Fruit fly (Drosophila melanogaster): ENCODE data around the gene Jarid2.

The Jarid2 gene

dm6 chr3L:9505007-9505712 is 28.3 kb downstream of the Jarid2 start, which contains the start of gene path:
TSS of gene path (minus strand) at chr3L:9505328.
- TF ChIP-seq br (GFP tag; optimal IDR thresholded peaks at IDR 0.05) (no peak), Dfd (GFP tag; optimal IDR thresholded peaks at IDR 0.05) (no peak), pan (optimal IDR thresholded peaks at IDR 0.05) (no peak), rgr (GFP tag; optimal IDR thresholded peaks at IDR 0.05) (peak; percentile 8), jim (GFP tag; optimal IDR thresholded peaks at IDR 0.05) (peak; percentile 37), usp (GFP tag; optimal IDR thresholded peaks at IDR 0.05) (no peak), CrebA (GFP tag; optimal IDR thresholded peaks at IDR 0.05; ENCODE audit: borderline replicate concordance) (no peak), woc (GFP tag; optimal IDR thresholded peaks at IDR 0.05) (peak; percentile 35), HLH106 (tag; optimal IDR thresholded peaks at IDR 0.05) (peak; percentile 58), Rel (GFP tag; optimal IDR thresholded peaks at IDR 0.05) (no peak), Rel (tag; optimal IDR thresholded peaks at IDR 0.05) (peak; percentile 49), GATAd (GFP tag; optimal IDR thresholded peaks at IDR 0.05) (no peak), h (GFP tag; optimal IDR thresholded peaks at IDR 0.05) (no peak), Vsx2 (GFP tag; optimal IDR thresholded peaks at IDR 0.05; ENCODE audit: partially characterized antibody) (no peak), Hr78 (GFP tag; optimal IDR thresholded peaks at IDR 0.05) (no peak), CG9705 (GFP tag; optimal IDR thresholded peaks at IDR 0.05) (no peak), fru (GFP tag; optimal IDR thresholded peaks at IDR 0.05) (peak; percentile 4), Abd-B (GFP tag; optimal IDR thresholded peaks at IDR 0.05) (no peak), Hr83 (GFP tag; optimal IDR thresholded peaks at IDR 0.05; ENCODE audit: poor library complexity, severe bottlenecking) (peak; percentile 65), CG32264 (GFP tag; optimal IDR thresholded peaks at IDR 0.05) (no peak), Hnf4 (GFP tag; optimal IDR thresholded peaks at IDR 0.05) (peak; percentile 39), Sp1 (GFP tag; optimal IDR thresholded peaks at IDR 0.05) (peak; percentile 65), ey (GFP tag; optimal IDR thresholded peaks at IDR 0.05) (no peak), Dif (GFP tag; optimal IDR thresholded peaks at IDR 0.05; ENCODE audit: partially characterized antibody) (peak; percentile 27), sage (GFP tag; optimal IDR thresholded peaks at IDR 0.05) (no peak), Myc (optimal IDR thresholded peaks at IDR 0.05) (peak; percentile 90), dl (GFP tag; optimal IDR thresholded peaks at IDR 0.05; ENCODE audit: insufficient read depth in 1 of 2, partially characterized antibody in 2 of 2) (no peak), sv (GFP tag; optimal IDR thresholded peaks at IDR 0.05) (no peak), dsf (GFP tag; optimal IDR thresholded peaks at IDR 0.05; ENCODE audit: borderline replicate concordance) (no peak), OdsH (GFP tag; optimal IDR thresholded peaks at IDR 0.05) (no peak), Mio (GFP tag; optimal IDR thresholded peaks at IDR 0.05) (no peak), brk (GFP tag; optimal IDR thresholded peaks at IDR 0.05) (no peak), psq (GFP tag; optimal IDR thresholded peaks at IDR 0.05) (no peak), Jra (GFP tag; optimal IDR thresholded peaks at IDR 0.05) (peak; percentile 14), N (GFP tag; optimal IDR thresholded peaks at IDR 0.05) (no peak), tai (GFP tag; optimal IDR thresholded peaks at IDR 0.05) (peak; percentile 42), dmrt93B (GFP tag; optimal IDR thresholded peaks at IDR 0.05) (no peak), lola (GFP tag; optimal IDR thresholded peaks at IDR 0.05) (no peak), foxo (GFP tag; optimal IDR thresholded peaks at IDR 0.05) (peak in 1 of 2 experiments; percentile 27)

DNA sequence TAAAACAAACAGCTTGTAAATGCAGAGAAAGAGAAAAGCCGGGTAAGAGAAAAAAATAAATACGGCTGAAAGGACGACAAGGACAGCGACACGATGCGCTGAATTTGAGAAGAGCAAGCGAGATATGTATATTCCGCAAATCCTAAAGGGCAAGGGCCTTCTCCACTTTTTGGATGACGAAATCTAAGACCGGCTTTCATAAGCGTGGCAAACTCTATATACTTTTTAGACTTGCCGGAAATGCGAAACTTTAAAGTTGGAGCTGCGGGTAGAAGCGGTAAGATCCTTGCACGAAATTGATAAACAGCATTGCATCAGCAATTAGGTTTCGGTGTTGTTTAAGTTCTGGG is 28.9 kb downstream of the Jarid2 start:
- no peak for TF ChIP-seq Dfd (GFP tag; optimal IDR thresholded peaks at IDR 0.05)
- no peak for TF ChIP-seq lola (GFP tag; optimal IDR thresholded peaks at IDR 0.05)
- TF ChIP-seq foxo (GFP tag; optimal IDR thresholded peaks at IDR 0.05), result no peak
- TF ChIP-seq CrebA (GFP tag; optimal IDR thresholded peaks at IDR 0.05; ENCODE audit: borderline replicate concordance), result no peak
- no peak for TF ChIP-seq dmrt93B (GFP tag; optimal IDR thresholded peaks at IDR 0.05)
- no peak for TF ChIP-seq pan (optimal IDR thresholded peaks at IDR 0.05)
- TF ChIP-seq tai (GFP tag; optimal IDR thresholded peaks at IDR 0.05), result no peak
- TF ChIP-seq N (GFP tag; optimal IDR thresholded peaks at IDR 0.05), result no peak
- no peak for TF ChIP-seq usp (GFP tag; optimal IDR thresholded peaks at IDR 0.05)
- no peak for TF ChIP-seq Vsx2 (GFP tag; optimal IDR thresholded peaks at IDR 0.05; ENCODE audit: partially characterized antibody)
- no peak for TF ChIP-seq Abd-B (GFP tag; optimal IDR thresholded peaks at IDR 0.05)
- no peak for TF ChIP-seq Hr83 (GFP tag; optimal IDR thresholded peaks at IDR 0.05; ENCODE audit: poor library complexity, severe bottlenecking)
- TF ChIP-seq Sp1 (GFP tag; optimal IDR thresholded peaks at IDR 0.05), result no peak
- TF ChIP-seq brk (GFP tag; optimal IDR thresholded peaks at IDR 0.05), result no peak
